Fruit fly (Drosophila melanogaster) whole organism, pupa: ENCODE results near the gene Cpr72Ec.

ENCODE experiments used
- CG10348 ChIP-seq: fragments of 200-800 bp; sonication (Bioruptor generic); IDR thresholded peaks from 2 replicates; pipeline ENCODE4 v1.3.6; 2022; ENCODE audit warnings: missing biosample characterization, missing genetic modification characterization
- CG12605 ChIP-seq: fragments of 200-800 bp; sonication (Bioruptor generic); IDR thresholded peaks from 2 replicates; pipeline ENCODE4 v1.3.6; 2022; ENCODE audit warnings: missing biosample characterization, missing genetic modification characterization
- CG13204 ChIP-seq: fragments of 200-800 bp; sonication (Bioruptor generic); optimal IDR thresholded peaks from 2 replicates; lab custom pipeline; 2018; ENCODE audit warnings: missing biosample characterization, mild to moderate bottlenecking, missing genetic modification characterization, moderate library complexity
- CG14655 ChIP-seq: fragments of 200-800 bp; sonication (Bioruptor generic); optimal IDR thresholded peaks from 3 replicates; lab custom pipeline; 2017; ENCODE audit warnings: mild to moderate bottlenecking, missing biosample characterization, missing genetic modification reagents, missing genetic modification characterization
- CG15710 ChIP-seq: fragments of 200-800 bp; sonication (Bioruptor generic); optimal IDR thresholded peaks from 2 replicates; lab custom pipeline; 2018; ENCODE audit warnings: missing biosample characterization, mild to moderate bottlenecking, missing genetic modification characterization, moderate library complexity
- CG17806 ChIP-seq: fragments of 200-800 bp; sonication (Bioruptor generic); optimal IDR thresholded peaks from 2 replicates; lab custom pipeline; 2018; ENCODE audit warnings: missing biosample characterization, mild to moderate bottlenecking, missing genetic modification characterization, moderate library complexity
- CG32121 ChIP-seq: fragments of 200-800 bp; sonication (Bioruptor generic); IDR thresholded peaks from 2 replicates; pipeline ENCODE4 v1.3.6; 2022; ENCODE audit warnings: missing biosample characterization, missing genetic modification characterization
- CG34367 ChIP-seq: fragments of 200-800 bp; sonication (Bioruptor generic); optimal IDR thresholded peaks from 2 replicates; lab custom pipeline; 2018; ENCODE audit warnings: missing biosample characterization, mild to moderate bottlenecking, missing genetic modification characterization
- CG4496 ChIP-seq: fragments of 200-800 bp; sonication (Bioruptor generic); IDR thresholded peaks from 3 replicates; pipeline ENCODE4 v1.3.6; 2022; ENCODE audit warnings: missing biosample characterization, missing genetic modification characterization
- CG8159 ChIP-seq: fragments of 200-800 bp; sonication (Bioruptor generic); optimal IDR thresholded peaks from 3 replicates; lab custom pipeline; 2018; ENCODE audit warnings: missing biosample characterization, mild to moderate bottlenecking, missing genetic modification characterization, moderate library complexity
- CG8301 ChIP-seq: fragments of 200-800 bp; sonication (Bioruptor generic); optimal IDR thresholded peaks from 2 replicates; lab custom pipeline; 2018; ENCODE audit warnings: missing biosample characterization, mild to moderate bottlenecking, missing genetic modification characterization
- CG9948 ChIP-seq: fragments of 200-800 bp; sonication (Bioruptor generic); optimal IDR thresholded peaks from 2 replicates; lab custom pipeline; 2018; ENCODE audit warnings: missing biosample characterization, mild to moderate bottlenecking, missing genetic modification characterization, moderate library complexity
- D1 ChIP-seq: fragments of 200-800 bp; sonication (Bioruptor generic); optimal IDR thresholded peaks from 2 replicates; lab custom pipeline; 2018; ENCODE audit warnings: missing biosample characterization, mild to moderate bottlenecking, missing genetic modification characterization, moderate library complexity
- EcR ChIP-seq: fragments of 200-800 bp; sonication (Bioruptor generic); optimal IDR thresholded peaks from 3 replicates; lab custom pipeline; 2019; ENCODE audit warnings: missing biosample characterization, missing genetic modification characterization, mild to moderate bottlenecking, moderate library complexity, missing genetic modification reagents
- Ets98B ChIP-seq: fragments of 200-800 bp; sonication (Bioruptor generic); IDR thresholded peaks from 2 replicates; pipeline ENCODE4 v1.3.6; 2022; ENCODE audit warnings: missing biosample characterization, missing genetic modification characterization
- Pif1A ChIP-seq: fragments of 200-800 bp; sonication (Bioruptor generic); optimal IDR thresholded peaks from 3 replicates; lab custom pipeline; 2016; ENCODE audit warnings: missing biosample characterization, missing genetic modification characterization
- Pif1B ChIP-seq: fragments of 200-800 bp; sonication (Bioruptor generic); optimal IDR thresholded peaks from 3 replicates; lab custom pipeline; 2016; ENCODE audit warnings: missing biosample characterization, missing genetic modification characterization
- Snoo ChIP-seq: fragments of 200-800 bp; sonication (Bioruptor generic); optimal IDR thresholded peaks from 3 replicates; lab custom pipeline; 2017; ENCODE audit warnings: missing biosample characterization, mild to moderate bottlenecking, missing genetic modification characterization, inconsistent platforms
- fd96Ca ChIP-seq: fragments of 200-800 bp; sonication (Bioruptor generic); IDR thresholded peaks from 3 replicates; pipeline ENCODE4 v1.3.6; 2022; ENCODE audit warnings: missing biosample characterization, missing genetic modification characterization
- gl ChIP-seq: fragments of 200-800 bp; sonication (Bioruptor generic); optimal IDR thresholded peaks from 2 replicates; lab custom pipeline; 2018; ENCODE audit warnings: missing biosample characterization, mild to moderate bottlenecking, missing genetic modification characterization
- rn ChIP-seq: fragments of 200-800 bp; sonication (Bioruptor generic); IDR thresholded peaks from 2 replicates; pipeline ENCODE4 v1.3.6; 2022; ENCODE audit warnings: missing biosample characterization, missing genetic modification characterization

Gene Cpr72Ec

dm6 chr3L:16339873-16340272, 27.3 kb downstream of the Cpr72Ec start:
- peak; percentile 35 for TF ChIP-seq EcR
- no peak for TF ChIP-seq Ets98B (GFP tag; lab: Robert Waterston, UW)

dm6 chr3L:16339463-16339862, 27.7 kb downstream of the Cpr72Ec start:
- TF ChIP-seq CG12605 (GFP tag; lab: Robert Waterston, UW) = no peak
- no peak for TF ChIP-seq CG15710 (tag; lab: Kevin White, UChicago)
- TF ChIP-seq EcR = no peak
- no peak for TF ChIP-seq CG13204 (GFP tag; lab: Kevin White, UChicago)
- no peak; the same call in 1 of the 2 replicates for TF ChIP-seq Ets98B (GFP tag; lab: Robert Waterston, UW)
- TF ChIP-seq CG4496 (GFP tag; lab: Robert Waterston, UW) = no peak
- TF ChIP-seq Snoo (tag; lab: Kevin White, UChicago) = no peak
- TF ChIP-seq CG8159 = no peak
- no peak for TF ChIP-seq CG34367 (tag; lab: Kevin White, UChicago)
- TF ChIP-seq CG10348 (GFP tag; lab: Robert Waterston, UW) = no peak
- TF ChIP-seq CG9948 (tag; lab: Kevin White, UChicago) = no peak
- no peak for TF ChIP-seq gl
- no peak for TF ChIP-seq fd96Ca (GFP tag; lab: Robert Waterston, UW)
- no peak for TF ChIP-seq rn (GFP tag; lab: Robert Waterston, UW)
- TF ChIP-seq Pif1B (GFP tag; lab: Kevin White, UChicago) = no peak
- no peak for TF ChIP-seq CG8301 (tag; lab: Kevin White, UChicago)
- TF ChIP-seq CG17806 (tag; lab: Kevin White, UChicago) = no peak

dm6 chr3L:16338703-16339102, 28.4 kb downstream of the Cpr72Ec start, which contains the start of gene CG4998:
Gene CG4998 (plus strand): TSS chr3L:16339003.
- TF ChIP-seq D1 (tag; lab: Kevin White, UChicago) = no peak
- TF ChIP-seq CG34367 (tag; lab: Kevin White, UChicago) = no peak
- TF ChIP-seq rn (GFP tag; lab: Robert Waterston, UW) = no peak
- TF ChIP-seq CG8159 = no peak

- TF ChIP-seq fd96Ca (GFP tag; lab: Robert Waterston, UW) (no peak), CG15710 (tag; lab: Kevin White, UChicago) (no peak), CG14655 (GFP tag; lab: Kevin White, UChicago) (no peak), CG12605 (GFP tag; lab: Robert Waterston, UW) (no peak), CG8301 (tag; lab: Kevin White, UChicago) (no peak), EcR (no peak), CG10348 (GFP tag; lab: Robert Waterston, UW) (no peak), CG32121 (GFP tag; lab: Robert Waterston, UW) (no peak), CG8159 (no peak), Pif1A (GFP tag; lab: Kevin White, UChicago) (no peak), CG17806 (tag; lab: Kevin White, UChicago) (no peak), Snoo (tag; lab: Kevin White, UChicago) (no peak), CG4496 (GFP tag; lab: Robert Waterston, UW) (no peak), CG9948 (tag; lab: Kevin White, UChicago) (no peak), Pif1B (GFP tag; lab: Kevin White, UChicago) (no peak), D1 (tag; lab: Kevin White, UChicago) (no peak), CG34367 (tag; lab: Kevin White, UChicago) (no peak), Ets98B (GFP tag; lab: Robert Waterston, UW) (no peak), CG13204 (GFP tag; lab: Kevin White, UChicago) (no peak)
Observed at dm6 chr3L:16337739-16338138, 29.4 kb downstream of the Cpr72Ec start.

- TF ChIP-seq fd96Ca (GFP tag; lab: Robert Waterston, UW) (0 out of 3 replicates have a peak, but pooled peaks have one; percentile 15), CG4496 (GFP tag; lab: Robert Waterston, UW) (peak; percentile 69; the same call in 2 of the 3 replicates), EcR (peak; percentile 25), CG17806 (tag; lab: Kevin White, UChicago) (no peak), Pif1B (GFP tag; lab: Kevin White, UChicago) (no peak)
Observed at dm6 chr3L:16334876-16335275, 32.3 kb downstream of the Cpr72Ec start.

dm6 chr3L:16333013-16333412, 34.1 kb downstream of the Cpr72Ec start, which contains the start of gene CG13056:
Gene CG13056 (plus strand): TSS chr3L:16333313.
- TF ChIP-seq CG17806 (tag; lab: Kevin White, UChicago) (no peak), CG12605 (GFP tag; lab: Robert Waterston, UW) (no peak), EcR (no peak), CG15710 (tag; lab: Kevin White, UChicago) (no peak), Pif1A (GFP tag; lab: Kevin White, UChicago) (no peak)

dm6 chr3L:16331633-16332032, 35.5 kb downstream of the Cpr72Ec start, which contains the start of gene retinin:
Gene retinin (plus strand): TSS chr3L:16331933.
- no peak for TF ChIP-seq CG8301 (tag; lab: Kevin White, UChicago)
- TF ChIP-seq CG10348 (GFP tag; lab: Robert Waterston, UW) = no peak
- no peak for TF ChIP-seq fd96Ca (GFP tag; lab: Robert Waterston, UW)
- no peak for TF ChIP-seq CG12605 (GFP tag; lab: Robert Waterston, UW)
- TF ChIP-seq CG9948 (tag; lab: Kevin White, UChicago) = no peak
- TF ChIP-seq CG15710 (tag; lab: Kevin White, UChicago) = no peak
- no peak for TF ChIP-seq CG32121 (GFP tag; lab: Robert Waterston, UW)
- TF ChIP-seq CG8159 = no peak
- TF ChIP-seq Snoo (tag; lab: Kevin White, UChicago) = no peak
- TF ChIP-seq, all 21 proteins: peak for 0
